Fruit fly (Drosophila melanogaster) Kc167 (cell line): ENCODE measurements around the gene mbc.

Experiments used
- Myc ChIP-seq: fragments of >200 bp; optimal IDR thresholded peaks from 2 replicates; lab custom pipeline; 2017; ENCODE audit warnings: missing external identifiers
- Sin3A ChIP-seq: fragments of >200 bp; optimal IDR thresholded peaks from 2 replicates; lab custom pipeline; 2018; ENCODE audit warnings: missing external identifiers
- insv ChIP-seq: fragments of >200 bp; optimal IDR thresholded peaks from 3 replicates; lab custom pipeline; 2018; ENCODE audit warnings: missing external identifiers
- psq ChIP-seq: fragments of >200 bp; optimal IDR thresholded peaks from 2 replicates; lab custom pipeline; 2017; ENCODE audit warnings: missing external identifiers
- ttk ChIP-seq: sonication (Bioruptor generic); optimal IDR thresholded peaks from 2 replicates; lab custom pipeline; 2017; ENCODE audit warnings: missing external identifiers

DNA sequence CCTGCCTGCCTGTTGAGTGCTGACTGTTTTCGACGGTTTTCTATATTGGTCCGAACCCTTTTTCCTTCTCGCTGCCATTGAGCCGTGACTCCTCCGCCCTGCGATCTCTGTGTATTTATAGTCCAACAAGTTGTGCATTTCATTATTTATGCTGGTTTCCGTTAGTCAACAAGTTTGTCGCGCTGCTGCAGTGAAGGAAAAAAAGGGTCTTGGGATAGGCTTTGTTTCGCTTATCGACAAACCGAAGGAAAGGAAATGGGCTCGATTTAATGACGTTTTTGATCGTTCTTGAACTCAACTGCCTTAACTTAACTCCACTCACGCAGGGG is 6.0 kb downstream of the mbc start:
- TF ChIP-seq Myc (lab: Kevin White, UChicago) (no peak), psq (lab: Kevin White, UChicago) (no peak), insv (lab: Kevin White, UChicago) (no peak), ttk (no peak), Sin3A (lab: Kevin White, UChicago) (no peak)
